Fruit fly (Drosophila melanogaster) whole organism, prepupa: ENCODE results near the gene CG2614.
A peak's percentile ranks its signal among the peaks of the same experiment; 100 is the strongest.

Source experiments
- Blimp-1 ChIP-seq: fragments of 200-800 bp; sonication (Bioruptor generic); optimal IDR thresholded peaks from 3 replicates; lab custom pipeline; 2017; ENCODE audit warnings: missing biosample characterization, missing genetic modification characterization, mild to moderate bottlenecking, moderate library complexity, missing genetic modification reagents
- CG10631 ChIP-seq: fragments of 200-800 bp; sonication (Bioruptor generic); optimal IDR thresholded peaks from 2 replicates; lab custom pipeline; 2016; ENCODE audit warnings: missing biosample characterization, missing genetic modification characterization
- CG10669 ChIP-seq: fragments of 200-800 bp; sonication (Bioruptor generic); optimal IDR thresholded peaks from 3 replicates; lab custom pipeline; 2018; ENCODE audit warnings: missing biosample characterization, mild to moderate bottlenecking, missing genetic modification characterization, moderate library complexity
- CG11294 ChIP-seq: fragments of 200-800 bp; sonication (Bioruptor generic); IDR thresholded peaks from 2 replicates; pipeline ENCODE4 v1.3.6; 2022; ENCODE audit warnings: missing biosample characterization, missing genetic modification characterization
- CG11762 ChIP-seq: fragments of 200-800 bp; sonication (Bioruptor generic); optimal IDR thresholded peaks from 3 replicates; lab custom pipeline; 2016; ENCODE audit warnings: missing biosample characterization, missing genetic modification characterization; ENCODE audit not compliant: insufficient read depth
- CG11902 ChIP-seq: fragments of 200-800 bp; sonication (Bioruptor generic); optimal IDR thresholded peaks from 3 replicates; lab custom pipeline; 2016; ENCODE audit warnings: missing biosample characterization, missing genetic modification characterization
- CG16779 ChIP-seq: fragments of 200-800 bp; sonication (Bioruptor generic); optimal IDR thresholded peaks from 3 replicates; lab custom pipeline; 2017; ENCODE audit warnings: missing biosample characterization, mild to moderate bottlenecking, missing genetic modification characterization
- CG3032 ChIP-seq: fragments of 200-800 bp; optimal IDR thresholded peaks from 2 replicates; lab custom pipeline; 2019; ENCODE audit warnings: missing biosample characterization, mild to moderate bottlenecking, missing genetic modification characterization, moderate library complexity
- CG31627 ChIP-seq: fragments of 200-800 bp; sonication (Bioruptor generic); optimal IDR thresholded peaks from 3 replicates; lab custom pipeline; 2016; ENCODE audit warnings: missing biosample characterization, missing genetic modification characterization
- CG32006 ChIP-seq: fragments of 200-800 bp; sonication (Bioruptor generic); optimal IDR thresholded peaks from 3 replicates; lab custom pipeline; 2017; ENCODE audit warnings: missing biosample characterization, mild to moderate bottlenecking, missing genetic modification characterization
- CG34406 ChIP-seq: fragments of 200-800 bp; sonication (Bioruptor generic); optimal IDR thresholded peaks from 3 replicates; lab custom pipeline; 2016; ENCODE audit warnings: missing biosample characterization, missing genetic modification characterization
- CG3919 ChIP-seq: fragments of 200-800 bp; sonication (Bioruptor generic); optimal IDR thresholded peaks from 3 replicates; lab custom pipeline; 2016; ENCODE audit warnings: missing biosample characterization, missing genetic modification characterization
- CG4318 ChIP-seq: fragments of 200-800 bp; sonication (Bioruptor generic); optimal IDR thresholded peaks from 3 replicates; lab custom pipeline; 2017; ENCODE audit warnings: missing biosample characterization, mild to moderate bottlenecking, missing genetic modification characterization
- CG6276 ChIP-seq: fragments of 200-800 bp; sonication (Bioruptor generic); optimal IDR thresholded peaks from 2 replicates; lab custom pipeline; 2017; ENCODE audit warnings: missing biosample characterization, mild to moderate bottlenecking, missing genetic modification characterization
- CG6792 ChIP-seq: fragments of 200-800 bp; sonication (Bioruptor generic); optimal IDR thresholded peaks from 3 replicates; lab custom pipeline; 2016; ENCODE audit warnings: missing biosample characterization, missing genetic modification characterization
- CG6808 ChIP-seq: fragments of 200-800 bp; sonication (Bioruptor generic); optimal IDR thresholded peaks from 3 replicates; lab custom pipeline; 2017; ENCODE audit warnings: missing biosample characterization, missing genetic modification characterization, mild to moderate bottlenecking, moderate library complexity, missing genetic modification reagents
- CG6854 ChIP-seq: fragments of 200-800 bp; sonication (Bioruptor generic); optimal IDR thresholded peaks from 2 replicates; lab custom pipeline; 2017; ENCODE audit warnings: missing biosample characterization, mild to moderate bottlenecking, missing genetic modification characterization
- CG7368 ChIP-seq: fragments of 200-800 bp; sonication (Bioruptor generic); optimal IDR thresholded peaks from 3 replicates; lab custom pipeline; 2016; ENCODE audit warnings: missing biosample characterization, missing genetic modification characterization
- CG8119 ChIP-seq: fragments of 200-800 bp; sonication (Bioruptor generic); IDR thresholded peaks from 3 replicates; pipeline ENCODE4 v1.3.6; 2022; ENCODE audit warnings: missing biosample characterization, missing genetic modification characterization
- CG8319 ChIP-seq: fragments of 200-800 bp; sonication (Bioruptor generic); optimal IDR thresholded peaks from 3 replicates; lab custom pipeline; 2016; ENCODE audit warnings: missing biosample characterization, missing genetic modification characterization
- CG8632 ChIP-seq: fragments of 200-800 bp; sonication (Bioruptor generic); optimal IDR thresholded peaks from 3 replicates; lab custom pipeline; 2016; ENCODE audit warnings: missing biosample characterization, missing genetic modification characterization
- CG9139 ChIP-seq: fragments of 200-800 bp; sonication (Bioruptor generic); optimal IDR thresholded peaks from 3 replicates; lab custom pipeline; 2017; ENCODE audit warnings: missing biosample characterization, mild to moderate bottlenecking, missing genetic modification characterization
- Eip75B ChIP-seq: fragments of 200-800 bp; sonication (Bioruptor generic); optimal IDR thresholded peaks from 3 replicates; lab custom pipeline; 2016; ENCODE audit warnings: missing biosample characterization, missing genetic modification characterization
- Eip93F ChIP-seq: fragments of 200-800 bp; sonication (Bioruptor generic); optimal IDR thresholded peaks from 2 replicates; lab custom pipeline; 2016; ENCODE audit warnings: missing biosample characterization, mild to moderate bottlenecking, missing genetic modification characterization
- Ets96B ChIP-seq: fragments of 200-800 bp; optimal IDR thresholded peaks from 2 replicates; lab custom pipeline; 2019; ENCODE audit warnings: missing biosample characterization, mild to moderate bottlenecking, missing genetic modification characterization, moderate library complexity
- Hr38 ChIP-seq: sonication (Bioruptor generic); optimal IDR thresholded peaks from 2 replicates; lab custom pipeline; 2016; ENCODE audit warnings: missing biosample characterization, missing genetic modification characterization
- Hr4 ChIP-seq: fragments of 200-800 bp; sonication (Bioruptor generic); optimal IDR thresholded peaks from 3 replicates; lab custom pipeline; 2016; ENCODE audit warnings: missing biosample characterization, missing genetic modification characterization
- Lpt ChIP-seq: fragments of 200-800 bp; sonication (Bioruptor generic); optimal IDR thresholded peaks from 3 replicates; lab custom pipeline; 2016; ENCODE audit warnings: missing biosample characterization, missing genetic modification characterization
- Met ChIP-seq: fragments of 200-800 bp; sonication (Bioruptor generic); optimal IDR thresholded peaks from 3 replicates; lab custom pipeline; 2016; ENCODE audit warnings: missing biosample characterization, missing genetic modification characterization
- Smox ChIP-seq: fragments of 200-800 bp; sonication (Bioruptor generic); optimal IDR thresholded peaks from 3 replicates; lab custom pipeline; 2016; ENCODE audit warnings: missing biosample characterization, missing genetic modification characterization
- Sox14 ChIP-seq: fragments of 200-800 bp; sonication (Bioruptor generic); optimal IDR thresholded peaks from 3 replicates; lab custom pipeline; 2016; ENCODE audit warnings: missing biosample characterization, missing genetic modification characterization
- Sox15 ChIP-seq: fragments of 200-800 bp; sonication (Bioruptor generic); optimal IDR thresholded peaks from 3 replicates; lab custom pipeline; 2016; ENCODE audit warnings: missing biosample characterization, missing genetic modification characterization
- achi ChIP-seq: fragments of 200-800 bp; sonication (Bioruptor generic); optimal IDR thresholded peaks from 3 replicates; lab custom pipeline; 2016; ENCODE audit warnings: missing biosample characterization, missing genetic modification characterization
- acj6 ChIP-seq: fragments of 200-800 bp; sonication (Bioruptor generic); optimal IDR thresholded peaks from 3 replicates; lab custom pipeline; 2016; ENCODE audit warnings: missing biosample characterization, missing genetic modification characterization
- cyc ChIP-seq: fragments of 200-800 bp; sonication (Bioruptor generic); optimal IDR thresholded peaks from 3 replicates; lab custom pipeline; 2016; ENCODE audit warnings: missing biosample characterization, missing genetic modification characterization
- dac ChIP-seq: fragments of 200-800 bp; sonication (Bioruptor generic); optimal IDR thresholded peaks from 2 replicates; lab custom pipeline; 2017; ENCODE audit warnings: missing biosample characterization, mild to moderate bottlenecking, missing genetic modification characterization
- dsx ChIP-seq: fragments of 200-800 bp; optimal IDR thresholded peaks from 3 replicates; lab custom pipeline; 2019; ENCODE audit warnings: missing biosample characterization, mild to moderate bottlenecking, missing genetic modification characterization, moderate library complexity; ENCODE audit not compliant: poor library complexity, severe bottlenecking
- eg ChIP-seq: fragments of 200-800 bp; sonication (Bioruptor generic); IDR thresholded peaks from 3 replicates; pipeline ENCODE4 v1.3.6; 2022; ENCODE audit warnings: missing biosample characterization, missing genetic modification characterization
- esn ChIP-seq: fragments of 200-800 bp; sonication (Bioruptor generic); optimal IDR thresholded peaks from 2 replicates; lab custom pipeline; 2016; ENCODE audit warnings: missing biosample characterization, mild to moderate bottlenecking, missing genetic modification characterization, moderate library complexity
- fd59A ChIP-seq: fragments of 200-800 bp; sonication (Bioruptor generic); optimal IDR thresholded peaks from 2 replicates; lab custom pipeline; 2017; ENCODE audit warnings: missing biosample characterization, mild to moderate bottlenecking, missing genetic modification characterization, missing genetic modification reagents
- fd85E ChIP-seq: fragments of 200-800 bp; sonication (Bioruptor generic); optimal IDR thresholded peaks from 3 replicates; lab custom pipeline; 2016; ENCODE audit warnings: missing biosample characterization, missing genetic modification characterization
- fkh ChIP-seq: fragments of 200-800 bp; sonication (Bioruptor generic); optimal IDR thresholded peaks from 3 replicates; lab custom pipeline; 2017; ENCODE audit warnings: missing biosample characterization, mild to moderate bottlenecking, missing genetic modification characterization, moderate library complexity
- lz ChIP-seq: fragments of 200-800 bp; sonication (Bioruptor generic); optimal IDR thresholded peaks from 3 replicates; lab custom pipeline; 2016; ENCODE audit warnings: missing biosample characterization, missing genetic modification characterization
- net ChIP-seq: fragments of 200-800 bp; sonication (Bioruptor generic); optimal IDR thresholded peaks from 3 replicates; lab custom pipeline; 2016; ENCODE audit warnings: missing biosample characterization, missing genetic modification characterization
- salr ChIP-seq, 2 experiments: fragments of 200-800 bp; sonication (Bioruptor generic); optimal IDR thresholded peaks; 3 replicates each; lab custom pipeline; 2016 to 2018; ENCODE audit warnings: missing biosample characterization in 2 of 2, missing genetic modification characterization in 2 of 2, mild to moderate bottlenecking in 1 of 2
- spab ChIP-seq: fragments of 200-800 bp; sonication (Bioruptor generic); optimal IDR thresholded peaks from 2 replicates; lab custom pipeline; 2017; ENCODE audit warnings: missing biosample characterization, mild to moderate bottlenecking, missing genetic modification characterization, missing genetic modification reagents
- ss ChIP-seq, 2 experiments: fragments of 200-800 bp; sonication (Bioruptor generic); optimal IDR thresholded peaks; 2 replicates in 1 of 2; 3 replicates in 1 of 2; lab custom pipeline; 2017 to 2018; ENCODE audit warnings: mild to moderate bottlenecking in 2 of 2, missing biosample characterization in 2 of 2, missing genetic modification characterization in 2 of 2, moderate library complexity in 1 of 2
- svp ChIP-seq: fragments of 200-800 bp; sonication (Bioruptor generic); peaks from one replicate; lab custom pipeline; 2016; ENCODE audit warnings: missing biosample characterization, missing genetic modification characterization
- topi ChIP-seq: fragments of 200-800 bp; sonication (Bioruptor generic); optimal IDR thresholded peaks from 3 replicates; lab custom pipeline; 2016; ENCODE audit warnings: missing biosample characterization, missing genetic modification characterization
- vri ChIP-seq: fragments of 200-800 bp; sonication (Bioruptor generic); optimal IDR thresholded peaks from 3 replicates; lab custom pipeline; 2016; ENCODE audit warnings: missing biosample characterization, mild to moderate bottlenecking, missing genetic modification characterization

Gene CG2614

dm6 chr2L:20700534-20701239 lies 44.5 kb downstream of the CG2614 start:
- TF ChIP-seq vri, result peak; percentile 71
- TF ChIP-seq Sox15, result peak; percentile 64
- peak; percentile 80 for TF ChIP-seq acj6 (GFP tag; lab: Kevin White, UChicago)
- no peak for TF ChIP-seq CG8319 (GFP tag; lab: Kevin White, UChicago)
- peak; percentile 56 to 60 for TF ChIP-seq salr (GFP tag; optimal IDR thresholded peaks at IDR 0.05; lab: Kevin White, UChicago)
- peak; percentile 40 for TF ChIP-seq CG4318 (GFP tag; lab: Kevin White, UChicago)
- TF ChIP-seq CG8632, result peak; percentile 75
- no peak for TF ChIP-seq dac (GFP tag; lab: Kevin White, UChicago)
- peak; percentile 39; the same call in 1 of the 2 replicates for TF ChIP-seq CG11294 (GFP tag; lab: Robert Waterston, UW)
- TF ChIP-seq Lpt, result peak; percentile 58
- TF ChIP-seq eg (GFP tag; lab: Robert Waterston, UW), result peak; percentile 73
- TF ChIP-seq fkh (GFP tag; lab: Kevin White, UChicago), result no peak
- TF ChIP-seq Eip75B (GFP tag; lab: Kevin White, UChicago), result peak; percentile 68
- TF ChIP-seq Eip93F (GFP tag; lab: Kevin White, UChicago), result peak; percentile 48
- no peak for TF ChIP-seq CG9139
- TF ChIP-seq Blimp-1 (GFP tag; lab: Kevin White, UChicago), result peak; percentile 66
- TF ChIP-seq Smox, result peak; percentile 65
- TF ChIP-seq fd59A (GFP tag; lab: Kevin White, UChicago), result peak; percentile 80
- peak; percentile 46 to 58 for TF ChIP-seq ss (GFP tag; optimal IDR thresholded peaks at IDR 0.05; lab: Kevin White, UChicago)
- peak; percentile 85 for TF ChIP-seq svp
- peak; percentile 76 for TF ChIP-seq CG3032 (tag; lab: Kevin White, UChicago)
- peak; percentile 93 for TF ChIP-seq dsx (GFP tag; lab: Kevin White, UChicago)
- peak; percentile 53 for TF ChIP-seq CG6808 (GFP tag; lab: Kevin White, UChicago)
- TF ChIP-seq Hr4 (GFP tag; lab: Kevin White, UChicago), result no peak
- peak; percentile 39 for TF ChIP-seq CG16779 (tag; lab: Kevin White, UChicago)
- TF ChIP-seq cyc, result peak; percentile 57
- TF ChIP-seq achi (GFP tag; lab: Kevin White, UChicago), result peak; percentile 88
- peak; percentile 77 for TF ChIP-seq CG8119 (GFP tag; lab: Robert Waterston, UW)
- peak; percentile 12 for TF ChIP-seq CG6854 (GFP tag; lab: Kevin White, UChicago)
- TF ChIP-seq Met (GFP tag; lab: Kevin White, UChicago), result peak; percentile 78
- peak; percentile 84 for TF ChIP-seq esn (GFP tag; lab: Kevin White, UChicago)
- peak; percentile 63 for TF ChIP-seq spab (GFP tag; lab: Kevin White, UChicago)
- TF ChIP-seq CG31627 (GFP tag; lab: Kevin White, UChicago), result peak; percentile 74
- TF ChIP-seq Hr38 (GFP tag; lab: Kevin White, UChicago), result no peak
- TF ChIP-seq CG32006 (GFP tag; lab: Kevin White, UChicago), result peak; percentile 82
- peak; percentile 85 for TF ChIP-seq CG10631
- TF ChIP-seq topi (GFP tag; lab: Kevin White, UChicago), result no peak
- TF ChIP-seq CG3919 (GFP tag; lab: Kevin White, UChicago), result peak; percentile 75
- TF ChIP-seq CG7368 (GFP tag; lab: Kevin White, UChicago), result peak; percentile 38
- peak; percentile 64 for TF ChIP-seq CG10669 (GFP tag; lab: Kevin White, UChicago)
- TF ChIP-seq CG11762 (GFP tag; lab: Kevin White, UChicago), result no peak
- TF ChIP-seq net (GFP tag; lab: Kevin White, UChicago), result peak; percentile 63
- peak; percentile 77 for TF ChIP-seq lz
- TF ChIP-seq Sox14 (GFP tag; lab: Kevin White, UChicago), result peak; percentile 69
- TF ChIP-seq CG34406, result peak; percentile 82
- peak; percentile 39 for TF ChIP-seq CG6276 (GFP tag; lab: Kevin White, UChicago)
- peak; percentile 69 for TF ChIP-seq Ets96B (tag; lab: Kevin White, UChicago)
- TF ChIP-seq fd85E (GFP tag; lab: Kevin White, UChicago), result no peak
- TF ChIP-seq CG6792 (GFP tag; lab: Kevin White, UChicago), result peak; percentile 80
- peak; percentile 57 for TF ChIP-seq CG11902
